Fruit fly (Drosophila melanogaster): ENCODE data around the gene CG11164.

dm6 chrX:13676458-13676944, 8.7 kb downstream of the CG11164 start, which contains the start of gene CG11162:
- TF ChIP-seq GATAd (GFP tag; optimal IDR thresholded peaks at IDR 0.05) (no peak), lola (GFP tag; optimal IDR thresholded peaks at IDR 0.05) (no peak), jim (GFP tag; optimal IDR thresholded peaks at IDR 0.05) (no peak), pan (optimal IDR thresholded peaks at IDR 0.05) (no peak), usp (GFP tag; optimal IDR thresholded peaks at IDR 0.05) (no peak), Hnf4 (GFP tag; optimal IDR thresholded peaks at IDR 0.05) (no peak), Vsx2 (GFP tag; optimal IDR thresholded peaks at IDR 0.05; ENCODE audit: partially characterized antibody) (no peak), Abd-B (GFP tag; optimal IDR thresholded peaks at IDR 0.05) (no peak), h (GFP tag; optimal IDR thresholded peaks at IDR 0.05) (peak; percentile 59), Myc (optimal IDR thresholded peaks at IDR 0.05) (no peak), br (GFP tag; optimal IDR thresholded peaks at IDR 0.05) (peak; percentile 2), Jra (GFP tag; optimal IDR thresholded peaks at IDR 0.05) (no peak), CG32264 (GFP tag; optimal IDR thresholded peaks at IDR 0.05) (no peak)

Measured in whole organism, wandering third instar larva.